Worm (Caenorhabditis elegans): ENCODE results near the gene C09B9.7.

Gene C09B9.7

DNA sequence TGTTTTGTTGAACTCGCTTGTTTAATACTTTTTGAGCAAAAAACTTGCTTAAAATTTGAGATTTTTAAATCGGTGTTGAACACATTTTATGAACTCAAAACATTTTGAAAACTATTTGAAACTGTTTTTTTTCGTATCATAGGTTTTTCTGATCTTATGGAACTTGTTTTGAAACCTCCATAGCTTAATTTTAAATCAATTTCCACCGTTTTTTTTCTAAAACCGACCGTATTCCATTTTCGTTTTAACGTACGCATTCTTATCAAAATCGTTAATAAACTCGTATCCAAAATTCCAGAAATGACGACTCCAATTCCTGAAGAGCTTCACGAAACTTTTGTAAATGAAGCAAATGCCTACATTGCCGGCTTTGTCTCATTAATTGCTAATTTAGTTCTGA lies 52.5 kb downstream of the C09B9.7 start, which contains the start of gene srm-2 (continued):
- no peak for TF ChIP-seq vab-7 (GFP tag; IDR thresholded peaks at IDR 0.05)
- TF ChIP-seq attf-4 (tag; optimal IDR thresholded peaks at IDR 0.05) = no peak
- no peak for TF ChIP-seq jun-1 (tag; optimal IDR thresholded peaks at IDR 0.05)
